Fruit fly (Drosophila melanogaster) whole organism, wandering third instar larva: ENCODE results near the gene CG11563.

Experiments
- Abd-B ChIP-seq: fragments of >200 bp; optimal IDR thresholded peaks from 2 replicates; lab custom pipeline; 2017; ENCODE audit warnings: missing biosample characterization, missing genetic modification characterization
- CG32264 ChIP-seq: fragments of 200-800 bp; sonication (Bioruptor generic); optimal IDR thresholded peaks from 2 replicates; lab custom pipeline; 2016; ENCODE audit warnings: missing biosample characterization, missing genetic modification characterization
- CG9705 ChIP-seq: fragments of 200-800 bp; sonication (Bioruptor generic); optimal IDR thresholded peaks from 2 replicates; lab custom pipeline; 2018; ENCODE audit warnings: missing biosample characterization, mild to moderate bottlenecking, missing genetic modification characterization
- CrebA ChIP-seq: fragments of 200-800 bp; sonication (Bioruptor generic); optimal IDR thresholded peaks from 2 replicates; lab custom pipeline; 2016; ENCODE audit warnings: missing biosample characterization, mild to moderate bottlenecking, missing genetic modification characterization, borderline replicate concordance
- Dfd ChIP-seq: fragments of >200 bp; optimal IDR thresholded peaks from 2 replicates; lab custom pipeline; 2017; ENCODE audit warnings: missing biosample characterization, missing genetic modification characterization
- Dif ChIP-seq: fragments of 200-275, 200-300 bp; sonication (Bioruptor generic); optimal IDR thresholded peaks from 2 replicates; lab custom pipeline; 2018; ENCODE audit warnings: missing biosample characterization, missing genetic modification characterization; ENCODE audit not compliant: partially characterized antibody
- GATAd ChIP-seq: sonication (Bioruptor generic); optimal IDR thresholded peaks from 2 replicates; lab custom pipeline; 2016; ENCODE audit warnings: missing biosample characterization, missing genetic modification characterization
- HLH106 ChIP-seq: fragments of 200-800 bp; optimal IDR thresholded peaks from 3 replicates; lab custom pipeline; 2019; ENCODE audit warnings: missing biosample characterization, mild to moderate bottlenecking, missing genetic modification characterization, moderate library complexity
- Hnf4 ChIP-seq: fragments of 200-800 bp; sonication (Bioruptor generic); optimal IDR thresholded peaks from 2 replicates; lab custom pipeline; 2016; ENCODE audit warnings: missing biosample characterization, mild to moderate bottlenecking, missing genetic modification characterization
- Hr78 ChIP-seq: fragments of >200 bp; optimal IDR thresholded peaks from 2 replicates; lab custom pipeline; 2017; ENCODE audit warnings: missing biosample characterization, missing genetic modification characterization
- Hr83 ChIP-seq: fragments of 200-300 bp; sonication (Bioruptor generic); optimal IDR thresholded peaks from 2 replicates; lab custom pipeline; 2016; ENCODE audit warnings: missing biosample characterization, mild to moderate bottlenecking, missing genetic modification characterization, moderate library complexity; ENCODE audit not compliant: poor library complexity, severe bottlenecking
- Jra ChIP-seq: sonication (Bioruptor generic); optimal IDR thresholded peaks from 2 replicates; lab custom pipeline; 2016; ENCODE audit warnings: missing biosample characterization, missing genetic modification characterization
- Mio ChIP-seq: sonication (Bioruptor generic); optimal IDR thresholded peaks from 2 replicates; lab custom pipeline; 2016; ENCODE audit warnings: missing biosample characterization, missing genetic modification characterization
- Myc ChIP-seq: fragments of >200 bp; optimal IDR thresholded peaks from 2 replicates; lab custom pipeline; 2017
- N ChIP-seq: fragments of >200 bp; optimal IDR thresholded peaks from 2 replicates; lab custom pipeline; 2018; ENCODE audit warnings: missing biosample characterization, missing external identifiers, missing genetic modification characterization
- OdsH ChIP-seq: fragments of 200-800 bp; sonication (Bioruptor generic); optimal IDR thresholded peaks from 2 replicates; lab custom pipeline; 2016; ENCODE audit warnings: missing biosample characterization, mild to moderate bottlenecking, missing genetic modification characterization
- Rel ChIP-seq, 2 experiments: fragments of 200-800 bp; sonication (Bioruptor generic) in 1 of 2; optimal IDR thresholded peaks; 2 replicates in 1 of 2; 3 replicates in 1 of 2; lab custom pipeline; 2016 to 2019; ENCODE audit warnings: mild to moderate bottlenecking in 2 of 2, missing biosample characterization in 2 of 2, missing genetic modification characterization in 2 of 2, moderate library complexity in 1 of 2
- Sp1 ChIP-seq: fragments of 200-800 bp; sonication (Bioruptor generic); optimal IDR thresholded peaks from 3 replicates; lab custom pipeline; 2019; ENCODE audit warnings: missing biosample characterization, mild to moderate bottlenecking, missing genetic modification characterization, moderate library complexity
- Vsx2 ChIP-seq: fragments of 200-300, 225-300 bp; sonication (Bioruptor generic); optimal IDR thresholded peaks from 2 replicates; lab custom pipeline; 2018; ENCODE audit warnings: missing biosample characterization, missing genetic modification characterization; ENCODE audit not compliant: partially characterized antibody
- br ChIP-seq: fragments of 200-800 bp; sonication (Bioruptor generic); optimal IDR thresholded peaks from 2 replicates; lab custom pipeline; 2016; ENCODE audit warnings: missing biosample characterization, missing genetic modification characterization
- brk ChIP-seq: fragments of 200-800 bp; sonication (Bioruptor generic); optimal IDR thresholded peaks from 2 replicates; lab custom pipeline; 2016; ENCODE audit warnings: missing biosample characterization, mild to moderate bottlenecking, missing genetic modification characterization
- dl ChIP-seq, 2 experiments: fragments of 175-275, 200-275 bp in 1 of 2; fragments of 200-275 bp in 1 of 2; sonication (Bioruptor generic); optimal IDR thresholded peaks; lab custom pipeline; 2018; ENCODE audit warnings: mild to moderate bottlenecking in 2 of 2, missing biosample characterization in 2 of 2, missing genetic modification characterization in 2 of 2, moderate library complexity in 2 of 2; ENCODE audit not compliant: partially characterized antibody in 2 of 2, insufficient read depth in 1 of 2
- dsf ChIP-seq: sonication (Bioruptor generic); optimal IDR thresholded peaks from 2 replicates; lab custom pipeline; 2016; ENCODE audit warnings: missing biosample characterization, missing genetic modification characterization, borderline replicate concordance
- ey ChIP-seq: fragments of 200-800 bp; sonication (Bioruptor generic); optimal IDR thresholded peaks from 2 replicates; lab custom pipeline; 2016; ENCODE audit warnings: missing biosample characterization, missing genetic modification characterization
- foxo ChIP-seq, 2 experiments: fragments of 200-800 bp; sonication (Bioruptor generic); optimal IDR thresholded peaks; 2 replicates in 1 of 2; 3 replicates in 1 of 2; lab custom pipeline; 2016 to 2017; ENCODE audit warnings: missing biosample characterization in 2 of 2, missing genetic modification characterization in 2 of 2
- fru ChIP-seq: fragments of 200-800 bp; sonication (Bioruptor generic); optimal IDR thresholded peaks from 3 replicates; lab custom pipeline; 2016; ENCODE audit warnings: missing biosample characterization, mild to moderate bottlenecking, missing genetic modification characterization
- h ChIP-seq: fragments of 200-800 bp; sonication (Bioruptor generic); optimal IDR thresholded peaks from 3 replicates; lab custom pipeline; 2016; ENCODE audit warnings: missing biosample characterization, mild to moderate bottlenecking, missing genetic modification characterization
- jim ChIP-seq: fragments of 175-275, 200-325 bp; sonication (Bioruptor generic); optimal IDR thresholded peaks from 2 replicates; lab custom pipeline; 2016; ENCODE audit warnings: missing biosample characterization, mild to moderate bottlenecking, missing genetic modification characterization
- lola ChIP-seq: fragments of >200 bp; optimal IDR thresholded peaks from 2 replicates; lab custom pipeline; 2017; ENCODE audit warnings: missing biosample characterization, missing genetic modification characterization
- pan ChIP-seq: fragments of >200 bp; optimal IDR thresholded peaks from 2 replicates; lab custom pipeline; 2017
- psq ChIP-seq: fragments of 200-800 bp; sonication (Bioruptor generic); optimal IDR thresholded peaks from 3 replicates; lab custom pipeline; 2017; ENCODE audit warnings: missing biosample characterization, mild to moderate bottlenecking, missing genetic modification characterization, moderate library complexity
- rgr ChIP-seq: fragments of 200-800 bp; sonication (Bioruptor generic); optimal IDR thresholded peaks from 3 replicates; lab custom pipeline; 2016; ENCODE audit warnings: missing biosample characterization, mild to moderate bottlenecking, missing genetic modification characterization
- sage ChIP-seq: fragments of 200-800 bp; sonication (Bioruptor generic); optimal IDR thresholded peaks from 2 replicates; lab custom pipeline; 2016; ENCODE audit warnings: missing biosample characterization, mild to moderate bottlenecking, missing genetic modification characterization
- sv ChIP-seq: fragments of 200-800 bp; sonication (Bioruptor generic); optimal IDR thresholded peaks from 3 replicates; lab custom pipeline; 2016; ENCODE audit warnings: missing biosample characterization, missing genetic modification characterization
- tai ChIP-seq: sonication (Bioruptor generic); optimal IDR thresholded peaks from 2 replicates; lab custom pipeline; 2016; ENCODE audit warnings: missing biosample characterization, missing genetic modification characterization
- usp ChIP-seq: fragments of >200 bp; optimal IDR thresholded peaks from 2 replicates; lab custom pipeline; 2017; ENCODE audit warnings: missing biosample characterization, missing genetic modification characterization
- woc ChIP-seq: sonication (Bioruptor generic); optimal IDR thresholded peaks from 2 replicates; lab custom pipeline; 2016; ENCODE audit warnings: missing biosample characterization, mild to moderate bottlenecking, missing genetic modification characterization

Gene CG11563

dm6 chr3R:31736776-31737175 lies at the start of gene CG11563, which contains the start of gene CstF50:
Gene CG11563 (plus strand): TSS chr3R:31737035.
Gene CstF50 (minus strand): TSS chr3R:31736963.
- no peak for TF ChIP-seq h (GFP tag; lab: Kevin White, UChicago)
- no peak for TF ChIP-seq OdsH (GFP tag; lab: Kevin White, UChicago)
- TF ChIP-seq foxo (GFP tag; optimal IDR thresholded peaks at IDR 0.05; lab: Kevin White, UChicago) = no peak
- TF ChIP-seq Myc (lab: Kevin White, UChicago) = peak; percentile 38

dm6 chr3R:31687782-31688181 lies 49.1 kb upstream of the CG11563 start:
- TF ChIP-seq foxo (GFP tag; optimal IDR thresholded peaks at IDR 0.05; lab: Kevin White, UChicago) (peak in 1 of 2 experiments; percentile 21), Jra (GFP tag; lab: Kevin White, UChicago) (no peak), Hnf4 (GFP tag; lab: Kevin White, UChicago) (no peak), jim (no peak), HLH106 (tag; lab: Kevin White, UChicago) (no peak), sv (GFP tag; lab: Kevin White, UChicago) (no peak), CG9705 (GFP tag; lab: Kevin White, UChicago) (no peak), GATAd (GFP tag; lab: Kevin White, UChicago) (no peak), CrebA (GFP tag; lab: Kevin White, UChicago) (no peak), Myc (lab: Kevin White, UChicago) (no peak), OdsH (GFP tag; lab: Kevin White, UChicago) (no peak), psq (GFP tag; lab: Kevin White, UChicago) (no peak), fru (GFP tag; lab: Kevin White, UChicago) (peak; percentile 21), dsf (GFP tag; lab: Kevin White, UChicago) (no peak), CG32264 (no peak), Hr78 (no peak), sage (GFP tag; lab: Kevin White, UChicago) (no peak), h (GFP tag; lab: Kevin White, UChicago) (peak; percentile 29), br (no peak), usp (GFP tag; lab: Kevin White, UChicago) (no peak), Sp1 (GFP tag; lab: Kevin White, UChicago) (no peak), Dif (no peak), ey (GFP tag; lab: Kevin White, UChicago) (peak; percentile 10), Abd-B (GFP tag; lab: Kevin White, UChicago) (no peak), Hr83 (GFP tag; lab: Kevin White, UChicago) (no peak), dl (GFP tag; optimal IDR thresholded peaks at IDR 0.05; lab: Kevin White, UChicago; ENCODE audit: insufficient read depth in 1 of 2, partially characterized antibody in 2 of 2) (no peak), pan (lab: Kevin White, UChicago) (no peak), tai (GFP tag; lab: Kevin White, UChicago) (no peak), brk (GFP tag; lab: Kevin White, UChicago) (no peak), N (GFP tag; lab: Kevin White, UChicago) (no peak)
- TF ChIP-seq, all 38 proteins: peak for 4

DNA sequence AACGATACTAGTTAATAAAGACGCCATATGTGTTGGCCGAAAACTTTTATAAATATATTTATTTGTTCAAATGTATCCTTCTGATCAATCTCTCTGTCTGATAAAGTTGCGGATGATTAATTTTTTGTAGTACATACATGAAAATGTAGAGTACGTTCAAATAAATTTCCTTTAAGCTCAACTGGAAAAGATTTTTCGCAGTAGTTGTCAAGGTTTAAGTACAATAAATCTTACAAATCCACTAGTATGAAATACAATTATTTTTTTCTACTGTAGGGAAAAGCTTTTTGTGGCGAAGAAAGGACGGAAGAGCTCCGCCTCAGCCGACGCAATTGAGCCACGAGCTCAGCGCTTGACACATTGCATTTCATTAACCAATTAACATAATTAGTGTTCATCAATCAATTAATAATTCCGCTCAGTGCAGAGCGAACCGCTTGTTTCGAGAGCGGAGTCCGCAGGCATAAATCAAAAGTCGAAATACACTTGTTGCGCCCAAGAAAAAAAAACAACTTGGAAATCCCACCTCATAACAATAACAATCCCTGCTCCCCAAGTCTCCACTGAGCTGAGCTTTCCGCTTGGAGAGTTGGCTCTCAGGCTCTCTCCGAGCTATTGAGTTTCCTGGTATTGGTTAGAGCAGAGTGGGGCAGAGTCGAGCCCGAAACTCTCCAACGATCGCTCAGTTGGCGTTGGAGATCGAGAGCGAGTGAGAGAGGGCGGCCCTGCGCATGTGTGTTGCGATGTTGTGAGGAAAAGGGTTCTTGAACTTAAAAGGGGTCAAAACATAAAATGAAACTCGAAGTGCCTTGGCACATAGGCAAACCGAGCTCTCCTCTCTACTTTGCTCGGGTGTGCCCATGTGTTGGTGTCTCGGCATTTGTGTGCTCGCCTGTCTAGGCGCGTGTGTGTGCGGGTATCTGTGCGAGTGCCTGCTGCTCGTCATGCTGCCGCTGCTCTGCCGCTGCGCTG lies 47.9 kb upstream of the CG11563 start:
- TF ChIP-seq rgr (peak; percentile 2), dl (GFP tag; optimal IDR thresholded peaks at IDR 0.05; lab: Kevin White, UChicago; ENCODE audit: insufficient read depth in 1 of 2, partially characterized antibody in 2 of 2) (peak; percentile 90 to 92), CG32264 (no peak), GATAd (GFP tag; lab: Kevin White, UChicago) (no peak), Hr78 (no peak), Vsx2 (GFP tag; lab: Kevin White, UChicago) (no peak), Myc (lab: Kevin White, UChicago) (no peak), CrebA (GFP tag; lab: Kevin White, UChicago) (peak; percentile 62), Dif (peak; percentile 94), lola (GFP tag; lab: Kevin White, UChicago) (no peak), woc (GFP tag; lab: Kevin White, UChicago) (no peak), HLH106 (tag; lab: Kevin White, UChicago) (peak; percentile 47), usp (GFP tag; lab: Kevin White, UChicago) (no peak), Dfd (GFP tag; lab: Kevin White, UChicago) (no peak), pan (lab: Kevin White, UChicago) (no peak), Hr83 (GFP tag; lab: Kevin White, UChicago) (no peak), N (GFP tag; lab: Kevin White, UChicago) (no peak), Jra (GFP tag; lab: Kevin White, UChicago) (no peak), tai (GFP tag; lab: Kevin White, UChicago) (no peak), Rel (GFP tag; optimal IDR thresholded peaks at IDR 0.05; lab: Kevin White, UChicago) (no peak), Rel (tag; optimal IDR thresholded peaks at IDR 0.05; lab: Kevin White, UChicago) (peak; percentile 79), Hnf4 (GFP tag; lab: Kevin White, UChicago) (peak; percentile 4), h (GFP tag; lab: Kevin White, UChicago) (peak; percentile 34), foxo (GFP tag; optimal IDR thresholded peaks at IDR 0.05; lab: Kevin White, UChicago) (peak in 1 of 2 experiments; percentile 35), ey (GFP tag; lab: Kevin White, UChicago) (peak; percentile 3), Mio (no peak), OdsH (GFP tag; lab: Kevin White, UChicago) (peak; percentile 3), Sp1 (GFP tag; lab: Kevin White, UChicago) (peak; percentile 16), CG9705 (GFP tag; lab: Kevin White, UChicago) (no peak), psq (GFP tag; lab: Kevin White, UChicago) (peak; percentile 28), sv (GFP tag; lab: Kevin White, UChicago) (no peak), br (peak; percentile 24), dsf (GFP tag; lab: Kevin White, UChicago) (no peak), fru (GFP tag; lab: Kevin White, UChicago) (peak; percentile 31)
